Worm (Caenorhabditis elegans) whole organism, L4/young adult: ENCODE results near the gene srp-2.

ENCODE experiments used
- W03F9.2 ChIP-seq: fragments of 150-350 bp; optimal IDR thresholded peaks from 2 replicates; lab custom pipeline; 2014; ENCODE audit warnings: missing biosample characterization, missing genetic modification characterization
- dao-5 ChIP-seq: sonication (generic microtip); optimal IDR thresholded peaks from 2 replicates; lab custom pipeline; 2016; ENCODE audit warnings: missing genotype, missing genetic modification characterization, moderate library complexity, missing compliant biosample characterization
- him-1 ChIP-seq: sonication (generic microtip); optimal IDR thresholded peaks from 2 replicates; lab custom pipeline; 2016; ENCODE audit warnings: missing genotype, missing genetic modification reagents, missing genetic modification characterization, missing compliant biosample characterization

The srp-2 gene

ce11 chrV:813101-813500, 50.7 kb downstream of the srp-2 start, which contains the start of gene R13D11.10:
Gene R13D11.10 (minus strand): TSS chrV:813201.
- no peak for TF ChIP-seq W03F9.2
- TF ChIP-seq him-1: no peak
- TF ChIP-seq dao-5 (tag; lab: Kevin White, UChicago): no peak
